Fruit fly (Drosophila melanogaster): ENCODE measurements around the gene CG33061.

DNA sequence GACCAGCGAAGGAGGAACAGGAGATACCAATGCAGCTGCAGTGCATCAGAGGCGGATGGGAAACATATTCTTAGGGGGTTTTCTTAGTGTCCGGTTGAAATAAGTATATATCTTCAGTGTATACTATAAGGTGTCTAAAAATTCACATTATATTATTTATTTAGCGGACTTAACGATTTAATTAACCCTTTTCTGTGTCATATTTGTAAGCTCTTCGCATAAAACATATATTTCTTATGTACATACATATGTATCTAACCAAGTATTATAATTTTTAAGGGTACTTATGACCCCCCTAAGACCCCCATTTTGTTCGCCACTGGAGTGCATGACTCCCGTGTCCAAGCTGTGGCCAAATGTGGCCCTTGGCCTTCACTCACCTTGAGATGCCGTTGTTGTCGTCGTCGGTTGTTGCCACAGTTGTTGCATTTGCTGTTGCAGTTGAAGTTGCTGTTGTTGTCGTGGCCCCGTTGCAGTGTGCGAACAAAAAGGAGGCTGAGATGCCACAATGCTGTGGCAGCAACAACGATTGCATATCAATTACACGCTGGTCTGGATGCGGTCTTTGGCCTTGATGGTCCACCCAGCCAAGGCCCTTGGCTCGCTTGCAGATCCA lies 31.7 kb downstream of the CG33061 start:
- TF ChIP-seq CG1620 (GFP tag; optimal IDR thresholded peaks at IDR 0.05) (no peak), Clk (GFP tag; optimal IDR thresholded peaks at IDR 0.05) (no peak), ovo (GFP tag; optimal IDR thresholded peaks at IDR 0.05) (no peak), toe (GFP tag; optimal IDR thresholded peaks at IDR 0.05) (no peak), CG11617 (GFP tag; optimal IDR thresholded peaks at IDR 0.05) (no peak), bab1 (GFP tag; optimal IDR thresholded peaks at IDR 0.05) (no peak), CG33017 (tag; optimal IDR thresholded peaks at IDR 0.05) (no peak)

Measured in whole organism, adult.